Fruit fly (Drosophila melanogaster): ENCODE results near the gene CG7889.

CG7889 gene

DNA sequence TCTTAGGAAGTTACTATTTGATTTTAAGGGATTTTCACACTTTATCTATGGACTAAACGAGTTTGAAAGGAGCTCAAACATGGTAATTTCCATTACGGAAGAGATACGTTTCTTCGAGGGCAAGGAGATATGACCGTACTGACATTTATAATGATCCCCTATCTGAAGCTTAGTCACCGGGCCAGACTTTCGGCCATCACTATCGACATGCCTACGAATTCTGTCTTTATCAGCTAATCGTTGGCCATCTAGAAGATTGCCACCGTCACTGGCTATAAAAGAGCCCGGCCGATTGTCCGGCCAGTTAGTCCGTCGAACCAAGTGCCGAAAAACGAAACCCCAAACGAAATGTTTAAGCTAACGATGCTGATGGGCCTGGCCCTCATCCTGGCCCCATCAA, 28.2 kb upstream of the CG7889 start, which contains the start of gene Muc18B:
Muc18B (plus strand) TSS at position 301 of the 400 bp plus-strand sequence.
- TF ChIP-seq Eip75B (GFP tag; optimal IDR thresholded peaks at IDR 0.05): no peak
- TF ChIP-seq fd59A (GFP tag; optimal IDR thresholded peaks at IDR 0.05): no peak
- TF ChIP-seq Eip78C (GFP tag): no peak
- TF ChIP-seq cyc (GFP tag; optimal IDR thresholded peaks at IDR 0.05): no peak
- no peak for TF ChIP-seq CG9139 (GFP tag; optimal IDR thresholded peaks at IDR 0.05)

DNA sequence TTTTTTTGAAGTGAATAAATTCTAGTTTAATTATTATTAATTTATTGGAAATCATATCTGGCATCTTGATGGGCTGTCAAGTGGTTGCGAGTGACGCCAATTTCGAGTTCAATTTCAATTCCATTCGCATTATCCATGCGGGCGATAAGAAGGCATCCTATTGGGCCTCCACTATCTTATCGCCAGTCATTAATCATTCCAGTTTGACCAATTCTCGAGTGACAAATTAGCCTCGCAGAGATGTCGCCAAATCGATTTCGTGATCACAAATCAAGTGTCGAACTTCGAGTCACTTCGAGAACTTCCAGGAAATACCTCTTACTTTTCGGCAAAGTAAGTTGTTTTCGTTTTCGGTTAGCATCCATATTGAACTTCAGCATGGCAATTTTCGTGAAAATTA, 26.8 kb upstream of the CG7889 start:
- TF ChIP-seq dac (GFP tag; optimal IDR thresholded peaks at IDR 0.05) (no peak), CG15336 (GFP tag; IDR thresholded peaks at IDR 0.05) (no peak), achi (GFP tag; optimal IDR thresholded peaks at IDR 0.05) (no peak), eg (GFP tag; IDR thresholded peaks at IDR 0.05) (no peak), CG4318 (GFP tag; optimal IDR thresholded peaks at IDR 0.05) (no peak)

DNA sequence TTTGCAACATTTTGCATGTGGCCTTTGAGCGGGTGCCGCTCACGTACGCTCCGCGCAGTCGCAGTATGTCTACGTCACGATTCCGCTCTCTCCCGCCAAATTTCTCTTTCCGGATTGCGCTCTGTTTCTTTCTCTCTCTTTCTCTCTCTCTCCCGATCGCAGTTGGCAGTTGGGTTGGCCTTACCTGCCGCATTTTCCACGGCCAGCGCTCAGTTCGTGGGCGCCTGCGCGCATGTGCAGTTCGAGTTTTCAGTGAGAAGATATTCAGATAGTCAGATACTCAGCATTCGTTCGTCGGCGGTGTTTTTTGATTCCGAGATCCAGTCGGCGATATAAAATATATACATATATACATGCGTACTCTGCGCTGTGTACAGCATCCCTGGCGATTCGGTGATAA, 23.0 kb upstream of the CG7889 start, which contains the start of gene CG7884:
CG7884 (plus strand) TSS at position 208 of the 400 bp plus-strand sequence.
- no peak for TF ChIP-seq CG6276 (GFP tag; optimal IDR thresholded peaks at IDR 0.05)
- no peak for TF ChIP-seq esn (GFP tag; optimal IDR thresholded peaks at IDR 0.05)
- no peak for TF ChIP-seq Ets96B (tag; optimal IDR thresholded peaks at IDR 0.05)
- no peak for TF ChIP-seq CG32006 (GFP tag; optimal IDR thresholded peaks at IDR 0.05)
- no peak for TF ChIP-seq Sox15 (GFP tag; optimal IDR thresholded peaks at IDR 0.05)
- TF ChIP-seq dac (GFP tag; optimal IDR thresholded peaks at IDR 0.05): no peak
- peak; percentile 41; the same call in 1 of the 2 replicates for TF ChIP-seq CG15336 (GFP tag; IDR thresholded peaks at IDR 0.05)
- TF ChIP-seq CG34406 (GFP tag; optimal IDR thresholded peaks at IDR 0.05): no peak
- no peak for TF ChIP-seq Hr38 (GFP tag; optimal IDR thresholded peaks at IDR 0.05)
- peak; percentile 12 for TF ChIP-seq net (GFP tag; optimal IDR thresholded peaks at IDR 0.05)
- no peak for TF ChIP-seq CG3032 (tag; optimal IDR thresholded peaks at IDR 0.05)
- no peak for TF ChIP-seq svp (GFP tag)
- TF ChIP-seq spab (GFP tag; optimal IDR thresholded peaks at IDR 0.05): no peak
- TF ChIP-seq CG3919 (GFP tag; optimal IDR thresholded peaks at IDR 0.05): peak; percentile 7
- TF ChIP-seq Eip93F (GFP tag; optimal IDR thresholded peaks at IDR 0.05): no peak
- TF ChIP-seq CG6854 (GFP tag; optimal IDR thresholded peaks at IDR 0.05): peak; percentile 59
- no peak for TF ChIP-seq achi (GFP tag; optimal IDR thresholded peaks at IDR 0.05)
- TF ChIP-seq CG8632 (GFP tag; optimal IDR thresholded peaks at IDR 0.05): no peak
- TF ChIP-seq salr (GFP tag; optimal IDR thresholded peaks at IDR 0.05): no peak
- no peak for TF ChIP-seq fd85E (GFP tag; optimal IDR thresholded peaks at IDR 0.05)
- TF ChIP-seq dsx (GFP tag; optimal IDR thresholded peaks at IDR 0.05; ENCODE audit: poor library complexity, severe bottlenecking): peak; percentile 48
- TF ChIP-seq fd59A (GFP tag; optimal IDR thresholded peaks at IDR 0.05): no peak
- TF ChIP-seq cyc (GFP tag; optimal IDR thresholded peaks at IDR 0.05): no peak
- no peak for TF ChIP-seq topi (GFP tag; optimal IDR thresholded peaks at IDR 0.05)
- no peak for TF ChIP-seq vri (GFP tag; optimal IDR thresholded peaks at IDR 0.05)
- TF ChIP-seq CG6792 (GFP tag; optimal IDR thresholded peaks at IDR 0.05): no peak
- no peak for TF ChIP-seq CG11294 (GFP tag; IDR thresholded peaks at IDR 0.05)
- TF ChIP-seq CG4318 (GFP tag; optimal IDR thresholded peaks at IDR 0.05): no peak
- TF ChIP-seq Hr4 (GFP tag; optimal IDR thresholded peaks at IDR 0.05): no peak
- TF ChIP-seq Smox (GFP tag; optimal IDR thresholded peaks at IDR 0.05): no peak
- no peak for TF ChIP-seq CG7368 (GFP tag; optimal IDR thresholded peaks at IDR 0.05)
- TF ChIP-seq Lpt (GFP tag; optimal IDR thresholded peaks at IDR 0.05): no peak
- no peak for TF ChIP-seq CG10631 (GFP tag; optimal IDR thresholded peaks at IDR 0.05)
- peak; percentile 31 for TF ChIP-seq CG9139 (GFP tag; optimal IDR thresholded peaks at IDR 0.05)
- TF ChIP-seq CG8319 (GFP tag; optimal IDR thresholded peaks at IDR 0.05): no peak
- TF ChIP-seq CG8119 (GFP tag; IDR thresholded peaks at IDR 0.05): peak; percentile 48; the same call in 1 of the 3 replicates
- TF ChIP-seq Sox14 (GFP tag; optimal IDR thresholded peaks at IDR 0.05): no peak
- TF ChIP-seq Gug (GFP tag; IDR thresholded peaks at IDR 0.05): no peak
- TF ChIP-seq eg (GFP tag; IDR thresholded peaks at IDR 0.05): peak; percentile 24; the same call in 1 of the 3 replicates
- no peak for TF ChIP-seq pdm3 (GFP tag; optimal IDR thresholded peaks at IDR 0.05)
- peak; percentile 21 for TF ChIP-seq Eip78C (GFP tag)
- TF ChIP-seq CG10669 (GFP tag; optimal IDR thresholded peaks at IDR 0.05): no peak
- no peak for TF ChIP-seq CG11902 (GFP tag; optimal IDR thresholded peaks at IDR 0.05)
- no peak for TF ChIP-seq CG6808 (GFP tag; optimal IDR thresholded peaks at IDR 0.05)
- TF ChIP-seq Ets21C (GFP tag; optimal IDR thresholded peaks at IDR 0.05): no peak
- no peak for TF ChIP-seq OdsH (GFP tag; optimal IDR thresholded peaks at IDR 0.05)
- TF ChIP-seq Hr39 (GFP tag; optimal IDR thresholded peaks at IDR 0.05): no peak
- TF ChIP-seq Eip75B (GFP tag; optimal IDR thresholded peaks at IDR 0.05): no peak

Data from whole organism, prepupa.